Fruit fly (Drosophila melanogaster) whole organism, embryonic: Measurements from ENCODE around the gene Theg.

Experiments
- B-H2 ChIP-seq: fragments of 200-800 bp; sonication (Bioruptor generic); optimal IDR thresholded peaks from 2 replicates; lab custom pipeline; 2018; ENCODE audit warnings: missing biosample characterization, mild to moderate bottlenecking, missing genetic modification characterization
- Blimp-1 ChIP-seq: fragments of 200-800 bp; sonication (Bioruptor generic); optimal IDR thresholded peaks from 3 replicates; lab custom pipeline; 2018; ENCODE audit warnings: missing biosample characterization, missing genetic modification characterization, mild to moderate bottlenecking, moderate library complexity, missing genetic modification reagents
- CG10321 ChIP-seq: fragments of 200-800 bp; sonication (Bioruptor generic); IDR thresholded peaks from 2 replicates; pipeline ENCODE4 v1.3.6; 2022; ENCODE audit warnings: missing biosample characterization, missing genetic modification characterization
- CG11456 ChIP-seq: fragments of 200-800 bp; sonication (Bioruptor generic); IDR thresholded peaks from 3 replicates; pipeline ENCODE4 v1.3.6; 2022; ENCODE audit warnings: missing biosample characterization, missing genetic modification characterization
- CG18262 ChIP-seq: fragments of 200-800 bp; optimal IDR thresholded peaks from 3 replicates; lab custom pipeline; 2019; ENCODE audit warnings: missing biosample characterization, mild to moderate bottlenecking, missing genetic modification characterization, moderate library complexity
- CG2129 ChIP-seq: fragments of 200-800 bp; sonication (Bioruptor generic); IDR thresholded peaks from 2 replicates; pipeline ENCODE4 v1.3.6; 2022; ENCODE audit warnings: missing biosample characterization, missing genetic modification characterization; ENCODE audit not compliant: partially characterized antibody
- CG30431 ChIP-seq: fragments of 200-800 bp; sonication (Bioruptor generic); optimal IDR thresholded peaks from 2 replicates; lab custom pipeline; 2017; ENCODE audit warnings: missing biosample characterization, missing genetic modification characterization
- CG31388 ChIP-seq: fragments of 200-800 bp; sonication (Bioruptor generic); optimal IDR thresholded peaks from 2 replicates; lab custom pipeline; 2016; ENCODE audit warnings: missing biosample characterization, missing genetic modification characterization
- CG32772 ChIP-seq: fragments of 200-800 bp; sonication (Bioruptor generic); IDR thresholded peaks from 2 replicates; pipeline ENCODE4 v1.3.6; 2022; ENCODE audit warnings: missing biosample characterization, missing genetic modification characterization
- CG34376 ChIP-seq: fragments of 200-800 bp; sonication (Bioruptor generic); optimal IDR thresholded peaks from 2 replicates; lab custom pipeline; 2018; ENCODE audit warnings: missing biosample characterization, mild to moderate bottlenecking, missing genetic modification characterization
- CG6654 ChIP-seq: fragments of 200-800 bp; sonication (Bioruptor generic); optimal IDR thresholded peaks from 2 replicates; lab custom pipeline; 2017; ENCODE audit warnings: missing biosample characterization, mild to moderate bottlenecking, missing genetic modification characterization
- CG6791 ChIP-seq: fragments of 200-800 bp; sonication (Bioruptor generic); IDR thresholded peaks from 3 replicates; pipeline ENCODE4 v1.3.6; 2022; ENCODE audit warnings: missing biosample characterization, missing genetic modification characterization; ENCODE audit not compliant: partially characterized antibody
- CG8388 ChIP-seq: fragments of 200-800 bp; sonication (Bioruptor generic); optimal IDR thresholded peaks from 2 replicates; lab custom pipeline; 2019; ENCODE audit warnings: missing biosample characterization, mild to moderate bottlenecking, missing genetic modification characterization, moderate library complexity
- Camta ChIP-seq: fragments of 200-800 bp; sonication (Bioruptor generic); optimal IDR thresholded peaks from 2 replicates; lab custom pipeline; 2016; ENCODE audit warnings: missing biosample characterization, missing genetic modification characterization
- Dad ChIP-seq: fragments of 200-800 bp; sonication (Bioruptor generic); optimal IDR thresholded peaks from 3 replicates; lab custom pipeline; 2016; ENCODE audit warnings: missing biosample characterization, missing genetic modification characterization
- Dek ChIP-seq: fragments of 200-800 bp; sonication (Bioruptor generic); optimal IDR thresholded peaks from 3 replicates; lab custom pipeline; 2019; ENCODE audit warnings: missing biosample characterization, mild to moderate bottlenecking, missing genetic modification characterization, moderate library complexity
- Doc2 ChIP-seq: fragments of 200-800 bp; sonication (Bioruptor generic); IDR thresholded peaks from 2 replicates; pipeline ENCODE4 v1.3.6; 2022; ENCODE audit warnings: missing biosample characterization, missing genetic modification characterization
- Drgx ChIP-seq: fragments of 200-800 bp; sonication (Bioruptor generic); IDR thresholded peaks from 2 replicates; pipeline ENCODE4 v1.3.6; 2022; ENCODE audit warnings: missing biosample characterization, missing genetic modification characterization
- ERR ChIP-seq: fragments of 200-800 bp; sonication (Bioruptor generic); optimal IDR thresholded peaks from 2 replicates; lab custom pipeline; 2016; ENCODE audit warnings: missing biosample characterization, missing genetic modification characterization
- Ets65A ChIP-seq: fragments of 200-800 bp; sonication (Bioruptor generic); peaks from one replicate; lab custom pipeline; 2016; ENCODE audit warnings: missing biosample characterization, missing genetic modification characterization
- HmgZ ChIP-seq: fragments of 200-800 bp; sonication (Bioruptor generic); optimal IDR thresholded peaks from 2 replicates; lab custom pipeline; 2018; ENCODE audit warnings: missing biosample characterization, mild to moderate bottlenecking, missing genetic modification characterization
- Nf-YA ChIP-seq: fragments of 200-800 bp; sonication (Bioruptor generic); IDR thresholded peaks from 2 replicates; pipeline ENCODE4 v1.3.6; 2022; ENCODE audit warnings: missing biosample characterization, missing genetic modification characterization
- Rfx ChIP-seq: fragments of 200-800 bp; sonication (Bioruptor generic); IDR thresholded peaks from 2 replicates; pipeline ENCODE4 v1.3.6; 2022; ENCODE audit warnings: missing biosample characterization, missing genetic modification characterization
- Scr ChIP-seq: fragments of 200-800 bp; sonication (Bioruptor generic); IDR thresholded peaks from 2 replicates; pipeline ENCODE4 v1.3.6; 2022; ENCODE audit warnings: missing biosample characterization, missing genetic modification characterization; ENCODE audit not compliant: partially characterized antibody
- Ssrp ChIP-seq: fragments of 200-800 bp; sonication (Bioruptor generic); optimal IDR thresholded peaks from 2 replicates; lab custom pipeline; 2018; ENCODE audit warnings: missing biosample characterization, mild to moderate bottlenecking, missing genetic modification characterization, moderate library complexity
- abd-A ChIP-seq: fragments of 200-800 bp; sonication (Bioruptor generic); optimal IDR thresholded peaks from 3 replicates; lab custom pipeline; 2019; ENCODE audit warnings: missing biosample characterization, mild to moderate bottlenecking, missing genetic modification characterization, moderate library complexity
- aop ChIP-seq: fragments of 200-800 bp; sonication (Bioruptor generic); IDR thresholded peaks from 2 replicates; pipeline ENCODE4 v1.3.6; 2022; ENCODE audit warnings: missing biosample characterization, missing genetic modification characterization
- az2 ChIP-seq: fragments of 200-800 bp; sonication (Bioruptor generic); optimal IDR thresholded peaks from 3 replicates; lab custom pipeline; 2016; ENCODE audit warnings: missing biosample characterization, missing genetic modification characterization
- chm ChIP-seq: fragments of 200-800 bp; sonication (Bioruptor generic); IDR thresholded peaks from 2 replicates; pipeline ENCODE4 v1.3.6; 2022; ENCODE audit warnings: missing biosample characterization, missing genetic modification characterization
- ci ChIP-seq: fragments of 200-800 bp; sonication (Bioruptor generic); IDR thresholded peaks from 3 replicates; pipeline ENCODE4 v1.3.6; 2022; ENCODE audit warnings: missing biosample characterization, missing genetic modification characterization
- croc ChIP-seq: fragments of 200-800 bp; sonication (Bioruptor generic); conservative IDR thresholded peaks from 3 replicates; pipeline ENCODE4 v1.3.6; 2022; ENCODE audit warnings: missing biosample characterization, missing genetic modification characterization
- crol ChIP-seq: fragments of 200-800 bp; sonication (Bioruptor generic); IDR thresholded peaks from 2 replicates; pipeline ENCODE4 v1.3.6; 2022; ENCODE audit warnings: missing biosample characterization, missing genetic modification characterization
- cwo ChIP-seq: fragments of 200-800 bp; sonication (Bioruptor generic); optimal IDR thresholded peaks from 3 replicates; lab custom pipeline; 2017; ENCODE audit warnings: missing biosample characterization, missing genetic modification characterization, mild to moderate bottlenecking, moderate library complexity, missing genetic modification reagents
- ems ChIP-seq: fragments of 200-800 bp; sonication (Bioruptor generic); optimal IDR thresholded peaks from 3 replicates; lab custom pipeline; 2016; ENCODE audit warnings: missing biosample characterization, missing genetic modification characterization
- gce ChIP-seq: fragments of 200-800 bp; sonication (Bioruptor generic); IDR thresholded peaks from 3 replicates; pipeline ENCODE4 v1.3.6; 2022; ENCODE audit warnings: missing biosample characterization, missing genetic modification characterization
- gsb-n ChIP-seq: fragments of 200-800 bp; sonication (Bioruptor generic); optimal IDR thresholded peaks from 3 replicates; lab custom pipeline; 2018; ENCODE audit warnings: missing biosample characterization, mild to moderate bottlenecking, missing genetic modification characterization
- hth ChIP-seq: fragments of >200 bp; optimal IDR thresholded peaks from 2 replicates; lab custom pipeline; 2017; ENCODE audit warnings: inconsistent platforms
- oc ChIP-seq: fragments of 200-800 bp; sonication (Bioruptor generic); optimal IDR thresholded peaks from 2 replicates; lab custom pipeline; 2018; ENCODE audit warnings: missing biosample characterization, mild to moderate bottlenecking, missing genetic modification characterization, moderate library complexity
- pan ChIP-seq, 4 experiments: fragments of >200 bp in 3 of 4; fragments of 200-800 bp in 1 of 4; sonication (Bioruptor generic) in 1 of 4; optimal IDR thresholded peaks in 3 of 4; IDR thresholded peaks in 1 of 4; 2 replicates each; pipeline versions ENCODE4 v1.3.6 to Lab custom; 2017 to 2022; ENCODE audit warnings: missing biosample characterization in 2 of 4, missing genetic modification characterization in 2 of 4, mixed read lengths in 1 of 4
- run ChIP-seq: fragments of 200-800 bp; sonication (Bioruptor generic); optimal IDR thresholded peaks from 3 replicates; lab custom pipeline; 2018; ENCODE audit warnings: missing biosample characterization, mild to moderate bottlenecking, missing genetic modification characterization
- sd ChIP-seq: fragments of 200-800 bp; sonication (Bioruptor generic); optimal IDR thresholded peaks from 3 replicates; lab custom pipeline; 2018; ENCODE audit warnings: missing biosample characterization, mild to moderate bottlenecking, missing genetic modification characterization, moderate library complexity
- sens-2 ChIP-seq: fragments of 200-800 bp; sonication (Bioruptor generic); IDR thresholded peaks from 2 replicates; pipeline ENCODE4 v1.3.6; 2022; ENCODE audit warnings: missing biosample characterization, missing genetic modification characterization
- sob ChIP-seq: fragments of 200-800 bp; sonication (Bioruptor generic); IDR thresholded peaks from 2 replicates; pipeline ENCODE4 v1.3.6; 2022; ENCODE audit warnings: missing biosample characterization, missing genetic modification characterization
- sr ChIP-seq: fragments of 200-800 bp; sonication (Bioruptor generic); IDR thresholded peaks from 3 replicates; pipeline ENCODE4 v1.3.6; 2022; ENCODE audit warnings: missing biosample characterization, missing genetic modification characterization
- tap ChIP-seq: fragments of 200-800 bp; optimal IDR thresholded peaks from 3 replicates; lab custom pipeline; 2019; ENCODE audit warnings: missing biosample characterization, mild to moderate bottlenecking, missing genetic modification characterization, moderate library complexity
- vvl ChIP-seq: fragments of 200-800 bp; sonication (Bioruptor generic); IDR thresholded peaks from 2 replicates; pipeline ENCODE4 v1.3.6; 2022; ENCODE audit warnings: missing biosample characterization, missing genetic modification characterization
- wor ChIP-seq: fragments of 200-800 bp; sonication (Bioruptor generic); IDR thresholded peaks from 2 replicates; pipeline ENCODE4 v1.3.6; 2022; ENCODE audit warnings: missing biosample characterization, missing genetic modification characterization
- yki ChIP-seq: fragments of >200 bp; optimal IDR thresholded peaks from 3 replicates; lab custom pipeline; 2018

The Theg gene

DNA sequence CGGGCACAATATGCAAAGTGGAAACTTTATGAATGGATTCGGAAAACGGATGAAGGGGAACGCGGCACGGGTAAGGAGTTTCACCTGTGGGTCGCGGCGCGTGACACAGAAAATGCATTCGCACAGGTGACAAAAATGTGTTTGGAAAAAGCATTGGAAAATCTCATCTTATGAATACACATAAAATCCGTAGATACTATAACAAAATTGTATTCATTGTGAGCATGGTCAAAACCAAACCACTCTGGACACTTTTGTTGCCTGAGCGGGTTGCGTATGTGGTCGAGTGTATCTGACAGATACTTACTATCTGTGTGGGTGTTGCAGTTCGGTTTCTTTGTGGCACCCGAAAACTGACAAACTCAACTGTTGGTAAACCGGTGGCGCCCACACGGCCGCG is 25.0 kb downstream of the Theg start (continued):
- TF ChIP-seq croc (GFP tag; lab: Robert Waterston, UW) (no peak; the same call in 2 of the 3 replicates), Nf-YA (peak; percentile 42; the same call in 1 of the 2 replicates), CG10321 (GFP tag; lab: Robert Waterston, UW) (0 out of 2 replicates have a peak, but pooled peaks have one; percentile 17), gce (GFP tag; lab: Robert Waterston, UW) (no peak)

DNA sequence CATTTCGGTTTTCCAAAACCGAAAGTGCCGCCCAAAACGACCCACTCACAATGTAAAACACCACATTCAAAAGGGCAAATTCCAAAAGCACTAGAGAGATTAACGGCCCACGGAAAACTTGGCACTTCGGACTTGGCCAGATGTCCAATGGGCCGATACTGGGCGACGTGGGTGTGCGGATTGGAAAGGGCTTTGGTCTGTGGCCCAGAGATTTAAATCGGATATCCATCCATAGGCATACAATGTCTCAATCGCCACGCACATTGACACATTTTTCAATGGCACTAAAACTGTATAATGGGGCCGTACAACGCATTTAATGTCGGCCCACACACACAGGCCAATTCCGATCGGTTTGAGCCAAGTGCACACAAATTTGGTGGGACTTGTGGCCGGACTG is 25.9 kb downstream of the Theg start:
- TF ChIP-seq Blimp-1 (GFP tag; lab: Kevin White, UChicago) (peak; percentile 6), oc (tag; lab: Kevin White, UChicago) (peak; percentile 67), aop (GFP tag; lab: Robert Waterston, UW) (no peak), CG2129 (GFP tag; lab: Robert Waterston, UW) (no peak), az2 (GFP tag; lab: Kevin White, UChicago) (no peak), gsb-n (no peak), ERR (GFP tag; lab: Kevin White, UChicago) (no peak), pan (optimal IDR thresholded peaks at IDR 0.05; lab: Kevin White, UChicago) (no peak), pan (GFP tag; optimal IDR thresholded peaks at IDR 0.05 in 1 of 2, IDR thresholded peaks at IDR 0.05 in 1 of 2) (peak in 1 of 2 experiments; percentile 5), Dek (no peak), abd-A (peak; percentile 69), Ssrp (tag; lab: Kevin White, UChicago) (no peak), yki (no peak), sr (GFP tag; lab: Robert Waterston, UW) (peak; percentile 94), wor (GFP tag; lab: Robert Waterston, UW) (no peak), Scr (GFP tag; lab: Robert Waterston, UW) (no peak), Drgx (GFP tag; lab: Robert Waterston, UW) (no peak), HmgZ (tag; lab: Kevin White, UChicago) (no peak), CG34376 (no peak), crol (GFP tag; lab: Robert Waterston, UW) (no peak), CG18262 (tag; lab: Kevin White, UChicago) (no peak), Camta (GFP tag; lab: Kevin White, UChicago) (no peak), ems (GFP tag; lab: Kevin White, UChicago) (no peak), Ets65A (GFP tag; lab: Kevin White, UChicago) (no peak), Doc2 (no peak), Rfx (no peak), tap (tag; lab: Kevin White, UChicago) (no peak), CG11456 (0 out of 3 replicates have a peak, but pooled peaks have one; percentile 24), B-H2 (no peak), run (no peak), CG8388 (GFP tag; lab: Kevin White, UChicago) (no peak), hth (lab: Kevin White, UChicago) (no peak), chm (no peak), sob (GFP tag; lab: Robert Waterston, UW) (no peak), sens-2 (GFP tag; lab: Robert Waterston, UW) (no peak), vvl (GFP tag; lab: Robert Waterston, UW) (0 out of 2 replicates have a peak, but pooled peaks have one; percentile 22), CG6654 (GFP tag; lab: Kevin White, UChicago) (peak; percentile 49), CG30431 (GFP tag; lab: Kevin White, UChicago) (no peak), CG6791 (no peak), cwo (GFP tag; lab: Kevin White, UChicago) (no peak), sd (tag; lab: Kevin White, UChicago) (peak; percentile 47), CG32772 (GFP tag; lab: Robert Waterston, UW) (no peak), Dad (GFP tag; lab: Kevin White, UChicago) (no peak), ci (GFP tag; lab: Robert Waterston, UW) (0 out of 3 replicates have a peak, but pooled peaks have one; percentile 12), CG31388 (no peak)
